Worm (Caenorhabditis elegans): ENCODE data around the gene Y37E11B.7.

The Y37E11B.7 gene

DNA sequence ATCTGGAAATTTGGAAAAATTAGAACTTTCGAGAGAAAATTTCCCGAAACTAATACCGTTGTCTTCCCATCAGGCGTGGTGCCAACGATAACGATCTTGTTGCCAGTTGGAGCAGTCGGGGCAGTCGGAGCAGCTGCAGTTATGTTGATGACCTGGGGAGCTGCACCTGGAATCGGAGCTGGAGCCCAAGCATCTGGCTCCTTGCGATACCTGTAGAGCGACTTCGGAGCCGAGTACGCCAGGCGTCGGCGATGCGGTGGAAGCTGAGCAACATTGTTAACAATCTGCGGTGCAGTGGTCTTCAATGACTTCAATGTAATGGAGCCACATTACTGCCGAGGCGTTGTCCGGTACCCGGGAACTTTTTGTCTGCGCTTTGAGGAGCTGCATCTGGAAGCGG lies 1.9 kb upstream of the Y37E11B.7 start:
- no peak for TF ChIP-seq Y116A8C.19 (tag; optimal IDR thresholded peaks at IDR 0.05; ENCODE audit: borderline replicate concordance)
- TF ChIP-seq irx-1 (tag; optimal IDR thresholded peaks at IDR 0.05) = no peak
- TF ChIP-seq aly-2 (tag; optimal IDR thresholded peaks at IDR 0.05) = no peak
- TF ChIP-seq vab-15 (tag; optimal IDR thresholded peaks at IDR 0.05) = no peak
- no peak for TF ChIP-seq grh-1 (GFP tag; IDR thresholded peaks at IDR 0.05)
- TF ChIP-seq unc-86 (tag; optimal IDR thresholded peaks at IDR 0.05) = no peak
- TF ChIP-seq tbx-2 (tag; optimal IDR thresholded peaks at IDR 0.05) = no peak

DNA sequence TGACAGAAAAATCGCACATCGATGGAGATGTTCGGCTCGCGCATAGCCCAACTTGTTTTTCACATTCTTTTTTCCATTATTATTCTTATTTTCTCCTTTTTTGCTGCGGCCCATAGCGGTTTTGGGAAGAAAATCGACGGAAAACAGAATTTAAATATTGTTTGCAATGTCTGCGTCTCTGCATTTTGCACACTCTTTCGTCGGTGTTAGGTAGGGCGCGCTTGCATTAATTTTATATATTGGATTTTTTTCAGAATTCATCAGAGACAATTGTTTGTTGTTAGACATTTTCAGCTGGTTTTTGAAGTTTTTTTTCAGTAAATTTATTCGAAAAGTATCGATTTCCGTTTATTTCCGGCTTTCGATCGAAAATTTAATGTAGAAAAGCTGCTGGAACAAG lies 838 bp downstream of the Y37E11B.7 start, which contains the start of gene Y37E11B.6:
TSS of gene Y37E11B.6 (minus strand) at position 181 of the 400 bp plus-strand sequence.
- TF ChIP-seq lsy-2 (tag; optimal IDR thresholded peaks at IDR 0.05) = peak in 1 of 2 experiments; percentile 17
- no peak for TF ChIP-seq pag-3 (tag; optimal IDR thresholded peaks at IDR 0.05; ENCODE audit: borderline replicate concordance, insufficient read depth)
- TF ChIP-seq blmp-1 (tag; optimal IDR thresholded peaks at IDR 0.05) = peak; percentile 18
- TF ChIP-seq hlh-4 (tag; optimal IDR thresholded peaks at IDR 0.05) = no peak
- TF ChIP-seq dpl-1 (GFP tag; optimal IDR thresholded peaks at IDR 0.05) = peak in 1 of 3 experiments; percentile 44
- TF ChIP-seq efl-1 (optimal IDR thresholded peaks at IDR 0.05) = peak; percentile 24 to 50
- peak; percentile 51 to 82 for TF ChIP-seq efl-1 (GFP tag; optimal IDR thresholded peaks at IDR 0.05 in 1 of 2)
- TF ChIP-seq efl-3 (GFP tag; optimal IDR thresholded peaks at IDR 0.05) = no peak
- TF ChIP-seq fkh-8 (tag; optimal IDR thresholded peaks at IDR 0.05) = no peak
- no peak for TF ChIP-seq nhr-19 (GFP tag; conservative IDR thresholded peaks at IDR 0.05)
- peak; percentile 4 to 13 for TF ChIP-seq lin-35 (GFP tag; optimal IDR thresholded peaks at IDR 0.05)
- peak; percentile 40 for TF ChIP-seq nhr-85 (tag)

DNA sequence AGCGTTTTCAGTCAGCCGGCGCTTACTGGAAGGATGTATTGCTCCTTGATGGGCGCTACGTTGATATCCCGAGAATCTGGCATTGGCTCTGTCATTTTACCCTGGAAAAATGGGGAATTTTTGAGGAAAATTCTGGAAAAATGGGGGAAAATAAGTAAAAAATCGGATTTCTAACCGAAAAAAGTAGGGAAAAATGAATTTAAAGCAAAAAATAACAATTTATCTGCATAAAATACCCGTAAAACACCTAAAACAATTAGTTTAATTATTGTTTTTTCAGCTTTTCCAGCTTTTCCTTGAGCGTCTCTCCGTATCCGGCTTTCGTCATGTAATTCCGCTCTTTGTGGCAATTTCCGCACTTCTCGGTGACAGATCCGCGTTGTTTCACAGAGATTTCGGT lies 1.5 kb downstream of the Y37E11B.7 start, which contains the start of gene Y37E11B.5:
TSS of gene Y37E11B.5 (minus strand) at position 101 of the 400 bp plus-strand sequence.
- TF ChIP-seq blmp-1 (tag; optimal IDR thresholded peaks at IDR 0.05) (no peak), lin-14 (GFP tag; optimal IDR thresholded peaks at IDR 0.05) (no peak), elt-3 (tag; optimal IDR thresholded peaks at IDR 0.05) (no peak)

- no peak for TF ChIP-seq unc-62 (GFP tag; optimal IDR thresholded peaks at IDR 0.05)
- no peak for TF ChIP-seq nhr-20 (tag; optimal IDR thresholded peaks at IDR 0.05)
- no peak for TF ChIP-seq nhr-237 (tag; optimal IDR thresholded peaks at IDR 0.05)
- TF ChIP-seq lin-14 (GFP tag; optimal IDR thresholded peaks at IDR 0.05) = no peak
- no peak for TF ChIP-seq lin-39 (tag; optimal IDR thresholded peaks at IDR 0.05)
Measured at ce11 chrIV:3597356-3597755, 2.6 kb downstream of the Y37E11B.7 start.

DNA sequence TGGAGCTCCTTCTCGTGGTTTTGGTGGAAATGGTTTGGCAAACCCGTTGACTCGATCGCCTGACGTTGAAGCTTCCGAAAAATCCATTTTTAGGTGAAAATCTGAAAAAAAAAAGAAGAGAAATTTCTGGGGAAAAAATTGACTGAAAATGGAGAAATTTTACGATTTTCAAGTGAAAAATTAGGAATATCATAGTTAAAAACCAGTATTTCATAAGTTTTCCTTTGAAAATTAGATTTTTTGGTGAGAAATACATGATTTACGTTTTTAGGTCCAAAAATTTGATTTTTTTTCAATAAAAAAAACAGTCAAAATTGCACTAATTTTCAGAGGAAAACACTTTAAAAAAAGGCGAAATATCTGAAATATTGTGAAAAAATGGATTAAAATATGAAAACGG lies 6.5 kb downstream of the Y37E11B.7 start, which contains the start of gene taf-2:
TSS of gene taf-2 (minus strand) at position 101 of the 400 bp plus-strand sequence.
- TF ChIP-seq pag-3 (tag; optimal IDR thresholded peaks at IDR 0.05; ENCODE audit: borderline replicate concordance, insufficient read depth) (no peak), Y116A8C.19 (tag; optimal IDR thresholded peaks at IDR 0.05; ENCODE audit: borderline replicate concordance) (no peak), snpc-4 (tag; optimal IDR thresholded peaks at IDR 0.05) (no peak), tlp-1 (tag; optimal IDR thresholded peaks at IDR 0.05) (no peak), F16B12.6 (tag; optimal IDR thresholded peaks at IDR 0.05) (no peak), nhr-11 (tag; optimal IDR thresholded peaks at IDR 0.05) (no peak), zag-1 (tag; optimal IDR thresholded peaks at IDR 0.05) (no peak), elt-3 (tag; optimal IDR thresholded peaks at IDR 0.05) (no peak), mep-1 (tag; optimal IDR thresholded peaks at IDR 0.05) (no peak), isw-1 (GFP tag; IDR thresholded peaks at IDR 0.05) (no peak), nhr-71 (tag; optimal IDR thresholded peaks at IDR 0.05) (no peak), nhr-19 (GFP tag; conservative IDR thresholded peaks at IDR 0.05) (no peak), blmp-1 (tag; optimal IDR thresholded peaks at IDR 0.05) (no peak), unc-130 (tag; optimal IDR thresholded peaks at IDR 0.05) (no peak), fos-1 (tag; optimal IDR thresholded peaks at IDR 0.05) (no peak)

Data from whole organism, L1 larva.